Fruit fly (Drosophila melanogaster): ENCODE measurements around the gene CG7985.
A peak's percentile ranks its signal among the peaks of the same experiment; 100 is the strongest.

The CG7985 gene

DNA sequence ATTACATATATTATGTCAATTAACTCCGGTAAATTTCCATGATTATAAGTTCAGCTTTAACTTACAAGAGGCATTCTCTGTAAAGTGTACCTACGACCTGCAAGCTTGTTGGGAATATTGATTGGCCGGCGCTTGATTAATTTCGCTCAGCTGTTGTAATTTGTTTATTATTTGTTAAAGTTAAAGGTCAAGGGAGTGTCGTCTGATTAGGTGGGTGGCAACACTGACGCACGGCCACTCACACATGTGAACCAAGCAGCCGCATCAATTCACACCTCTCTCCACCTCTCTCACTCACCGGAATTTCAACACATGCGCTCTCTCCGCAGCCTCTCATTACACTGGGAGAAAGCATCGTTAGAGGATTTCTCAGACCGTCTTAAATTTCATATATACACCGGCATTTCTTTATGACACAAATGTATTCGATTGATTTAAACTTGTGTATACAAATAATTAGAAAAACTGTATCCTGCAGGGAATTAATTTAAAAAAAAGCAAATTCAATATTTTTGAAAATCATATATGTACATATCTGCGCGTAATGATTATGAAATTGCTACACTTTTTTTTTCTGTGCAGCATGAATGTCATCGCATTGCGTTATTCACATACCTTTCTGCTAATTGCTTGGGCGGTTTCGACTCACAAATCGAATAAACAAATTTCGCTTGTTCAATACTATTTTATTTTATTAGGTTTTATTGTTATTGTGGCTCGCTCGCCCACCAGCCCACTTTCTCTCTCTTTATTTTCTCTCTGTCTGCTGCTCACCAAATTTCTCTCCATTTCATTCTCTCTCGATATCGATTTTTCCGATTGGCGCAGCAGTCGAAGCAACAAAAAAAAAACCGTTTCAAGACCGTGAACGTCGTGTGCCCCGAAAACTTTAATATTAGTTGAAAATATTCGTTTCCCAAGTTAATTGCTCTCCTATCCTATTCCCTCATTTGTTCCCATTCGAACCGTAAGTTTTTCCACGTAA, 27.4 kb upstream of the CG7985 start (continued):
- TF ChIP-seq Blimp-1 (GFP tag; optimal IDR thresholded peaks at IDR 0.05) = peak; percentile 47
- TF ChIP-seq cyc (GFP tag; optimal IDR thresholded peaks at IDR 0.05) = peak; percentile 82
- TF ChIP-seq CG8632 (GFP tag; optimal IDR thresholded peaks at IDR 0.05) = peak; percentile 65
- TF ChIP-seq Sox15 (GFP tag; optimal IDR thresholded peaks at IDR 0.05) = peak; percentile 64
- TF ChIP-seq CG34406 (GFP tag; optimal IDR thresholded peaks at IDR 0.05) = no peak
- TF ChIP-seq eg (GFP tag; IDR thresholded peaks at IDR 0.05) = peak; percentile 74; the same call in 2 of the 3 replicates
- no peak for TF ChIP-seq vri (GFP tag; optimal IDR thresholded peaks at IDR 0.05)
- TF ChIP-seq dac (GFP tag; optimal IDR thresholded peaks at IDR 0.05) = peak; percentile 67
- TF ChIP-seq fd85E (GFP tag; optimal IDR thresholded peaks at IDR 0.05) = no peak
- TF ChIP-seq CG10669 (GFP tag; optimal IDR thresholded peaks at IDR 0.05) = no peak
- peak; percentile 85 for TF ChIP-seq esn (GFP tag; optimal IDR thresholded peaks at IDR 0.05)
- TF ChIP-seq CG7368 (GFP tag; optimal IDR thresholded peaks at IDR 0.05) = no peak
- TF ChIP-seq dsx (GFP tag; optimal IDR thresholded peaks at IDR 0.05; ENCODE audit: poor library complexity, severe bottlenecking) = no peak
- TF ChIP-seq CG6163 (GFP tag; IDR thresholded peaks at IDR 0.05) = peak; percentile 74
- no peak for TF ChIP-seq CG3919 (GFP tag; optimal IDR thresholded peaks at IDR 0.05)
- TF ChIP-seq net (GFP tag; optimal IDR thresholded peaks at IDR 0.05) = peak; percentile 81
- TF ChIP-seq achi (GFP tag; optimal IDR thresholded peaks at IDR 0.05) = no peak
- peak; percentile 96 for TF ChIP-seq Eip78C (GFP tag)
- peak; percentile 79 for TF ChIP-seq CG31627 (GFP tag; optimal IDR thresholded peaks at IDR 0.05)
- TF ChIP-seq Hr4 (GFP tag; optimal IDR thresholded peaks at IDR 0.05) = peak; percentile 92
- TF ChIP-seq CG6808 (GFP tag; optimal IDR thresholded peaks at IDR 0.05) = no peak
- peak; percentile 85 for TF ChIP-seq pdm3 (GFP tag; optimal IDR thresholded peaks at IDR 0.05)
- peak; percentile 66 for TF ChIP-seq CG6792 (GFP tag; optimal IDR thresholded peaks at IDR 0.05)
- TF ChIP-seq CG9139 (GFP tag; optimal IDR thresholded peaks at IDR 0.05) = no peak
- TF ChIP-seq CG8119 (GFP tag; IDR thresholded peaks at IDR 0.05) = peak; percentile 89
- peak; percentile 26 for TF ChIP-seq CG6854 (GFP tag; optimal IDR thresholded peaks at IDR 0.05)
- TF ChIP-seq CG11902 (GFP tag; optimal IDR thresholded peaks at IDR 0.05) = peak; percentile 50
- TF ChIP-seq topi (GFP tag; optimal IDR thresholded peaks at IDR 0.05) = peak; percentile 83
- TF ChIP-seq CG11294 (GFP tag; IDR thresholded peaks at IDR 0.05) = peak; percentile 58
- TF ChIP-seq svp (GFP tag) = peak; percentile 91

DNA sequence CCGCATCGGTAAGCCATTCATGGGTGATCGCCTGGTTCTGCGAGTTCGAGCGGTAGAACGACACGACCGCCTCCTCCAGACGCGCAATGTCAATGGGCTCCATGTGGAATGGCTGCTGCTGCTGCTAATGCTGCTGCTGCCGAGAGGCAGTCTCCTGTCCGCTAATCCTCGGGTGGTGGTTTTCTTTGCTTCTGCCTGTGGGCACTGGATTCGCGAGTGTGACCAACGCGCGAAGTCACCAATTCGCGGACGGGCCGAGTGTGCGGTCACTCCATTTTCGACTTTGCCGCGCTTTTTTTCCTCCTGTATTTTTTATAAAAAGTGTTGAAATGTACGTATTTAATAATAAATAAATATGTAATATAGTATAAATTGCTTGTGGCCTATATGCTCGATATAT, 16.4 kb upstream of the CG7985 start, which contains the start of gene cdm:
cdm (minus strand) TSS at position 236 of the 400 bp plus-strand sequence.
- TF ChIP-seq CG6163 (GFP tag; IDR thresholded peaks at IDR 0.05) = peak; percentile 19; the same call in 1 of the 3 replicates
- no peak for TF ChIP-seq Sox102F (GFP tag; optimal IDR thresholded peaks at IDR 0.05)
- no peak for TF ChIP-seq CG16779 (tag; optimal IDR thresholded peaks at IDR 0.05)
- no peak for TF ChIP-seq CG4318 (GFP tag; optimal IDR thresholded peaks at IDR 0.05)
- TF ChIP-seq Eip75B (GFP tag; optimal IDR thresholded peaks at IDR 0.05) = no peak
- TF ChIP-seq Gug (GFP tag; IDR thresholded peaks at IDR 0.05) = no peak
- TF ChIP-seq CG3032 (tag; optimal IDR thresholded peaks at IDR 0.05) = no peak
- TF ChIP-seq acj6 (GFP tag; optimal IDR thresholded peaks at IDR 0.05) = no peak
- TF ChIP-seq esn (GFP tag; optimal IDR thresholded peaks at IDR 0.05) = peak; percentile 8
- no peak for TF ChIP-seq CG7368 (GFP tag; optimal IDR thresholded peaks at IDR 0.05)
- no peak for TF ChIP-seq CG8319 (GFP tag; optimal IDR thresholded peaks at IDR 0.05)
- no peak for TF ChIP-seq spab (GFP tag; optimal IDR thresholded peaks at IDR 0.05)
- TF ChIP-seq cyc (GFP tag; optimal IDR thresholded peaks at IDR 0.05) = no peak
- TF ChIP-seq Ets96B (tag; optimal IDR thresholded peaks at IDR 0.05) = no peak
- no peak for TF ChIP-seq CG6854 (GFP tag; optimal IDR thresholded peaks at IDR 0.05)
- TF ChIP-seq CG8632 (GFP tag; optimal IDR thresholded peaks at IDR 0.05) = no peak
- TF ChIP-seq CG11294 (GFP tag; IDR thresholded peaks at IDR 0.05) = no peak
- no peak for TF ChIP-seq net (GFP tag; optimal IDR thresholded peaks at IDR 0.05)

All from whole organism, prepupa.